Fruit fly (Drosophila melanogaster) whole organism, embryonic: ENCODE measurements around the gene CG4839.

Source experiments
- Ada2b ChIP-seq: fragments of 200-800 bp; sonication (Bioruptor generic); IDR thresholded peaks from 2 replicates; pipeline ENCODE4 v1.3.6; 2022; ENCODE audit warnings: missing biosample characterization, missing genetic modification characterization
- Atf6 ChIP-seq: fragments of 200-800 bp; sonication (Bioruptor generic); IDR thresholded peaks from 2 replicates; pipeline ENCODE4 v1.3.6; 2022; ENCODE audit warnings: missing biosample characterization, missing genetic modification characterization
- CG10462 ChIP-seq: fragments of 200-800 bp; sonication (Bioruptor generic); optimal IDR thresholded peaks from 2 replicates; lab custom pipeline; 2016; ENCODE audit warnings: missing biosample characterization, missing genetic modification characterization
- CG10979 ChIP-seq: fragments of 200-800 bp; sonication (Bioruptor generic); optimal IDR thresholded peaks from 2 replicates; lab custom pipeline; 2018; ENCODE audit warnings: missing biosample characterization, mild to moderate bottlenecking, missing genetic modification characterization, moderate library complexity
- CG12071 ChIP-seq: fragments of 200-800 bp; sonication (Bioruptor generic); optimal IDR thresholded peaks from 3 replicates; lab custom pipeline; 2018; ENCODE audit warnings: missing biosample characterization, mild to moderate bottlenecking, missing genetic modification characterization
- CG12744 ChIP-seq: fragments of 200-800 bp; sonication (Bioruptor generic); optimal IDR thresholded peaks from 2 replicates; lab custom pipeline; 2016; ENCODE audit warnings: missing biosample characterization, missing genetic modification characterization
- CG13894 ChIP-seq: fragments of 200-800 bp; sonication (Bioruptor generic); optimal IDR thresholded peaks from 3 replicates; lab custom pipeline; 2018; ENCODE audit warnings: missing biosample characterization, mild to moderate bottlenecking, missing genetic modification characterization, moderate library complexity
- CG2678 ChIP-seq: fragments of 200-800 bp; sonication (Bioruptor generic); optimal IDR thresholded peaks from 3 replicates; lab custom pipeline; 2019; ENCODE audit warnings: missing biosample characterization, mild to moderate bottlenecking, missing genetic modification characterization, moderate library complexity
- CG31365 ChIP-seq: fragments of 200-800 bp; sonication (Bioruptor generic); optimal IDR thresholded peaks from 2 replicates; lab custom pipeline; 2018; ENCODE audit warnings: missing biosample characterization, mild to moderate bottlenecking, missing genetic modification characterization
- CG31388 ChIP-seq: fragments of 200-800 bp; sonication (Bioruptor generic); optimal IDR thresholded peaks from 2 replicates; lab custom pipeline; 2016; ENCODE audit warnings: missing biosample characterization, missing genetic modification characterization
- CG3726 ChIP-seq: fragments of 200-800 bp; sonication (Bioruptor generic); IDR thresholded peaks from 3 replicates; pipeline ENCODE4, ENCODE4 v1.3.6; 2022; ENCODE audit warnings: missing biosample characterization, missing genetic modification characterization
- CG4282 ChIP-seq: fragments of 200-800 bp; sonication (Bioruptor generic); optimal IDR thresholded peaks from 2 replicates; lab custom pipeline; 2016; ENCODE audit warnings: missing biosample characterization, missing genetic modification characterization
- CG4820 ChIP-seq: fragments of 200-800 bp; sonication (Bioruptor generic); optimal IDR thresholded peaks from 3 replicates; lab custom pipeline; 2016; ENCODE audit warnings: missing biosample characterization, missing genetic modification characterization
- CG6254 ChIP-seq: fragments of 200-800 bp; sonication (Bioruptor generic); optimal IDR thresholded peaks from 3 replicates; lab custom pipeline; 2017; ENCODE audit warnings: mild to moderate bottlenecking, missing biosample characterization, missing genetic modification reagents, missing genetic modification characterization
- CG8388 ChIP-seq: fragments of 200-800 bp; sonication (Bioruptor generic); optimal IDR thresholded peaks from 2 replicates; lab custom pipeline; 2019; ENCODE audit warnings: missing biosample characterization, mild to moderate bottlenecking, missing genetic modification characterization, moderate library complexity
- CG9817 ChIP-seq: fragments of 200-800 bp; sonication (Bioruptor generic); optimal IDR thresholded peaks from 2 replicates; lab custom pipeline; 2018; ENCODE audit warnings: missing biosample characterization, mild to moderate bottlenecking, missing genetic modification characterization, moderate library complexity
- CTCF ChIP-seq: fragments of 200-800 bp; sonication (Bioruptor generic); optimal IDR thresholded peaks from 2 replicates; lab custom pipeline; 2017; ENCODE audit warnings: missing biosample characterization, mild to moderate bottlenecking, missing genetic modification characterization, moderate library complexity
- CrebB ChIP-seq: fragments of 200-800 bp; sonication (Bioruptor generic); optimal IDR thresholded peaks from 3 replicates; lab custom pipeline; 2018; ENCODE audit warnings: missing biosample characterization, mild to moderate bottlenecking, missing genetic modification characterization
- D19A ChIP-seq: fragments of 200-800 bp; optimal IDR thresholded peaks from 3 replicates; lab custom pipeline; 2019; ENCODE audit warnings: missing biosample characterization, mild to moderate bottlenecking, missing genetic modification characterization, moderate library complexity
- Dip2 ChIP-seq: fragments of 200-800 bp; sonication (Bioruptor generic); IDR thresholded peaks from 2 replicates; pipeline ENCODE4 v1.3.6; 2022; ENCODE audit warnings: missing biosample characterization, missing genetic modification characterization
- Drgx ChIP-seq: fragments of 200-800 bp; sonication (Bioruptor generic); IDR thresholded peaks from 2 replicates; pipeline ENCODE4 v1.3.6; 2022; ENCODE audit warnings: missing biosample characterization, missing genetic modification characterization
- HLHmδ ChIP-seq: fragments of 200-800 bp; sonication (Bioruptor generic); optimal IDR thresholded peaks from 2 replicates; lab custom pipeline; 2018; ENCODE audit warnings: missing biosample characterization, mild to moderate bottlenecking, missing genetic modification characterization, moderate library complexity
- Hr39 ChIP-seq: fragments of >200 bp; optimal IDR thresholded peaks from 2 replicates; lab custom pipeline; 2017
- Lpt ChIP-seq: fragments of >200 bp; optimal IDR thresholded peaks from 2 replicates; lab custom pipeline; 2018; ENCODE audit warnings: missing biosample characterization, missing genetic modification characterization
- Oli ChIP-seq: fragments of 200-800 bp; sonication (Bioruptor generic); optimal IDR thresholded peaks from 2 replicates; lab custom pipeline; 2018; ENCODE audit warnings: missing biosample characterization, mild to moderate bottlenecking, missing genetic modification characterization, moderate library complexity
- Optix ChIP-seq: fragments of 200-800 bp; sonication (Bioruptor generic); IDR thresholded peaks from 3 replicates; pipeline ENCODE4 v1.3.6; 2022; ENCODE audit warnings: missing biosample characterization, missing genetic modification characterization
- abd-A ChIP-seq: fragments of 200-800 bp; sonication (Bioruptor generic); optimal IDR thresholded peaks from 3 replicates; lab custom pipeline; 2019; ENCODE audit warnings: missing biosample characterization, mild to moderate bottlenecking, missing genetic modification characterization, moderate library complexity
- ac ChIP-seq: fragments of 200-800 bp; sonication (Bioruptor generic); optimal IDR thresholded peaks from 3 replicates; lab custom pipeline; 2017; ENCODE audit warnings: missing biosample characterization, mild to moderate bottlenecking, missing genetic modification characterization
- ato ChIP-seq: fragments of 200-800 bp; sonication (Bioruptor generic); IDR thresholded peaks from 2 replicates; pipeline ENCODE4 v1.3.6; 2022; ENCODE audit warnings: missing biosample characterization, missing genetic modification characterization; ENCODE audit not compliant: partially characterized antibody
- bigmax ChIP-seq: fragments of 200-800 bp; sonication (Bioruptor generic); optimal IDR thresholded peaks from 2 replicates; lab custom pipeline; 2018; ENCODE audit warnings: missing biosample characterization, mild to moderate bottlenecking, missing genetic modification characterization
- dpn ChIP-seq, 2 experiments: fragments of 200-800 bp; sonication (Bioruptor generic); optimal IDR thresholded peaks; 3 replicates each; lab custom pipeline; 2016; ENCODE audit warnings: missing biosample characterization in 2 of 2, missing genetic modification characterization in 2 of 2
- gsb-n ChIP-seq: fragments of 200-800 bp; sonication (Bioruptor generic); optimal IDR thresholded peaks from 3 replicates; lab custom pipeline; 2018; ENCODE audit warnings: missing biosample characterization, mild to moderate bottlenecking, missing genetic modification characterization
- inv ChIP-seq: fragments of 200-800 bp; sonication (Bioruptor generic); IDR thresholded peaks from 2 replicates; pipeline ENCODE4 v1.3.6; 2022; ENCODE audit warnings: missing biosample characterization, missing genetic modification characterization; ENCODE audit not compliant: partially characterized antibody
- lilli ChIP-seq: fragments of 200-800 bp; sonication (Bioruptor generic); optimal IDR thresholded peaks from 3 replicates; lab custom pipeline; 2016; ENCODE audit warnings: missing biosample characterization, missing genetic modification characterization
- luna ChIP-seq: fragments of 200-800 bp; sonication (Bioruptor generic); optimal IDR thresholded peaks from 2 replicates; lab custom pipeline; 2016; ENCODE audit warnings: missing biosample characterization, missing genetic modification characterization
- nom ChIP-seq: fragments of 200-800 bp; sonication (Bioruptor generic); optimal IDR thresholded peaks from 2 replicates; lab custom pipeline; 2017; ENCODE audit warnings: missing biosample characterization, missing genetic modification characterization, mild to moderate bottlenecking, moderate library complexity, missing genetic modification reagents
- sisA ChIP-seq: fragments of 200-800 bp; sonication (Bioruptor generic); IDR thresholded peaks from 2 replicates; pipeline ENCODE4 v1.3.6; 2022; ENCODE audit warnings: missing biosample characterization, missing genetic modification characterization
- slbo ChIP-seq: fragments of 200-800 bp; sonication (Bioruptor generic); IDR thresholded peaks from 2 replicates; pipeline ENCODE4 v1.3.6; 2022; ENCODE audit warnings: missing biosample characterization, missing genetic modification characterization

Gene CG4839

DNA sequence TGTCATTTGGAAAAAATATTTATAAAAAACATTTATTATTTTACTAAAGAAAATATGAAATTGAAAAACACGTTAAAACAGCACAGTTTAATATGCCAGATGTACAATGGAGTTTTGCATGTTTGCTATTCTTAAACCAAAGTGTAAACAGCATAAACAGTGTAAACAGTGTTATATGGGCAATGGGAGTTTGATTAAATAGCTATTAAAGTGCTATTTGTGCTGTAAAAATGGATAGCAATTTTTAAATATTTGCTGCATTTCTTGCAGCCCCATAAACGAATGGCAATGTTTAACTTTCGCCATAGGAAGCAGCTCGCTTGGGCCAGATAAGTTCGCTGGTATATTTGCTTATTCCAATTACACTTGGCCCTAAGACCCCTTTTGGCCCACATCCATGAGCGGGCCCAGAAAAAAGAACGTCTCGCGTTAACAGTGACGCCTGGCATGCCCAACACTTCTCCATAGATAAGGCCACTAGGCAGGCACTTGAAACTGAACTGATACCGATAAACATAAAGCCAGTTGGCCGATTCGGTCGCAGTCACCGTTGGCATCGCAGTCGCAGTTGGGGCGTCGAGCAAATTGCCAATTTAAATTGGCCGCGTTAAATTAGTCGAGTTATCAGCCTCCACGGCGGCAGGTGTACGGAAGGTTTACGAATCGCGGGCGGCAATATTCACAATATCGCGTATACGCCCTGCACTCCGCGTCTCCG lies at the start of gene CG4839 (continued):
- TF ChIP-seq sisA (no peak), D19A (no peak), Hr39 (lab: Kevin White, UChicago) (no peak), HLHmδ (GFP tag; lab: Kevin White, UChicago) (no peak), lilli (GFP tag; lab: Kevin White, UChicago) (no peak), CrebB (no peak)

DNA sequence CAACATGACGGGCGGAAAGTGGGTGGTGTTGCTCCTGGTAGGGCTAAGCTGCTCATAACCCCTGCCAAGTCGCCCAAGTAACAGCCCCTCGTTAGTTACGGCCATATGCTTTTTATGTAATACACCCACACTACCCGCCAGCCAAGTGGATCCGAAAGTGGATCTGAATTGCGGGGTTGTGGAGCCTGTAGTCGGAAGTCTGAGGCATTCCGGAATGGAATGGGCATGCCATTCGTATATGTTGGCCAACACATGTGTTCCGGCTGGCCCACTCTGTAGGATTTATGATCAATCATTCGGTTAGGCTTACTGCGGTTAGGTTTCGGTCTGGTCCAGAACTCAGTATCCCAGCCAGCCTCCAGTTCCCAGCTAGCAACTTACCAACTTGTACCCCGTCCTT lies 48.4 kb upstream of the CG4839 start:
- TF ChIP-seq CG8388 (GFP tag; lab: Kevin White, UChicago) (no peak), CG31388 (GFP tag; lab: Kevin White, UChicago) (no peak), Ada2b (GFP tag; lab: Robert Waterston, UW) (no peak), abd-A (tag; lab: Kevin White, UChicago) (peak; percentile 58), CG13894 (tag; lab: Kevin White, UChicago) (peak; percentile 84), CG12744 (GFP tag; lab: Kevin White, UChicago) (no peak), CG4820 (GFP tag; lab: Kevin White, UChicago) (no peak), CG31365 (tag; lab: Kevin White, UChicago) (no peak)

DNA sequence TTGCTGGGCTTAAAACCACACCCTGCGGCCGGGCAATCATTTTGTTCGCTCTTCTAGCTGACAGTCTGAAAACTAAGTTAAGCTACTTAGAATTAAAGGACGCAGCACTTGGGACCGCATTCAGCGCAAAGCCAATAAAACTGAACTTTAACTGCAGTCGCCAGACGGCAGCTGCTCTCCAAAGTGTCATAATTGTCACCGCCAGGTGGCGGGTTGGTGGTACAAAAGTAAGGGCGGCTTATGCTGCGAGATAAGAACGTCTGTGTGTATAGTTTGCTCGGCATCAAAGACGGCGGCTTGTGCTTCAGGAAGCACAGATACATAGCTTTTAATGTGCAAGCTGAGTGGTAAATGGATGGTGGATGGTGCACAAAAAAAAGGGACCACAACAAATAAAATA lies 35.8 kb upstream of the CG4839 start:
- TF ChIP-seq CTCF (GFP tag; lab: Kevin White, UChicago) (peak; percentile 73), Lpt (no peak), CG10979 (tag; lab: Kevin White, UChicago) (peak; percentile 74), CG6254 (no peak)

DNA sequence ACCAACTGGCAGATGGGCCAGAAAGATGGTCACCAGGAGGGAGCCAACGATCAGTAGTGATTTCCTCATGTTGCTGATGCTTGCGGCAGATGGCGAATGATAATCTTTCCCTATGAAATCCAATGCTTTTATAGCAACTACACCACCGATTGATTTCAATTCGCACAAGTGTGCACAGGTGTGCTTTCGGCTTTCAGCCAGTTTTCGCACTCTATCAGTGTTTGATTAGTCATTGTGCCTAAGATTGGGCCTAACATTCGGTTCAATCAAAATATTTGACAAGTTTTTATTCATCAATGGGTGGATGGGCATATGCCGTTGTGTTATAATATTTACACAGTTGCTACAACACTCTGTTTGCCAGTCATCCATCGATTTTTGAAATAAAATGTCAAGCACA lies 21.9 kb upstream of the CG4839 start, which contains the start of gene CG13135:
Gene CG13135 (minus strand): TSS at position 101 of the 400 bp plus-strand sequence.
- TF ChIP-seq ac (GFP tag; lab: Kevin White, UChicago) (no peak), ato (no peak), Dip2 (GFP tag; lab: Robert Waterston, UW) (no peak), CG3726 (GFP tag; lab: Robert Waterston, UW) (no peak), CG10462 (GFP tag; lab: Kevin White, UChicago) (no peak), gsb-n (tag; lab: Kevin White, UChicago) (no peak), luna (GFP tag; lab: Kevin White, UChicago) (no peak), CG12071 (no peak), Drgx (no peak), Optix (GFP tag; lab: Robert Waterston, UW) (no peak), slbo (GFP tag; lab: Robert Waterston, UW) (no peak), Atf6 (GFP tag; lab: Robert Waterston, UW) (no peak), inv (GFP tag; lab: Robert Waterston, UW) (no peak), CG2678 (tag; lab: Kevin White, UChicago) (no peak), Oli (tag; lab: Kevin White, UChicago) (no peak), nom (GFP tag; lab: Kevin White, UChicago) (no peak), bigmax (no peak), dpn (GFP tag; optimal IDR thresholded peaks at IDR 0.05; lab: Kevin White, UChicago) (no peak), CG4282 (GFP tag; lab: Kevin White, UChicago) (no peak), CG9817 (no peak)
